Worm (Caenorhabditis elegans) whole organism, L3 larva: Measurements from ENCODE around the gene smf-1.

ENCODE experiments used
- elt-3 ChIP-seq, 3 experiments: fragments of 150-350 bp in 1 of 3; sonication (generic microtip) in 2 of 3; optimal IDR thresholded peaks; 2 replicates in 2 of 3; 4 replicates in 1 of 3; lab custom pipeline; 2014 to 2017; ENCODE audit warnings: missing biosample characterization in 3 of 3, missing genetic modification characterization in 3 of 3
- fkh-10 ChIP-seq: sonication (generic microtip); optimal IDR thresholded peaks from 2 replicates; lab custom pipeline; 2017; ENCODE audit warnings: missing biosample characterization, missing genetic modification reagents, missing genetic modification characterization
- nfya-1 ChIP-seq: sonication (generic microtip); optimal IDR thresholded peaks from 2 replicates; lab custom pipeline; 2017; ENCODE audit warnings: missing genetic modification characterization, mild to moderate bottlenecking, missing compliant biosample characterization, antibody characterized with exemption, moderate library complexity; ENCODE audit not compliant: insufficient read depth
- pha-4 ChIP-seq: fragments of 150-350 bp; optimal IDR thresholded peaks from 2 replicates; lab custom pipeline; 2014; ENCODE audit warnings: missing biosample characterization, missing genetic modification reagents, missing genetic modification characterization
- pqm-1 ChIP-seq: fragments of 150-350 bp; optimal IDR thresholded peaks from 2 replicates; lab custom pipeline; 2017; ENCODE audit warnings: missing biosample characterization, missing genetic modification characterization, inconsistent platforms
- skn-1 ChIP-seq: fragments of 150-350 bp; optimal IDR thresholded peaks from 2 replicates; lab custom pipeline; 2014; ENCODE audit warnings: missing biosample characterization, missing genetic modification characterization
- snpc-4 ChIP-seq: fragments of 150-350 bp; optimal IDR thresholded peaks from 2 replicates; lab custom pipeline; 2014; ENCODE audit warnings: missing biosample characterization, missing genetic modification characterization
- tbx-2 ChIP-seq: sonication (generic microtip); optimal IDR thresholded peaks from 2 replicates; lab custom pipeline; 2016; ENCODE audit warnings: mild to moderate bottlenecking, missing genetic modification characterization, missing compliant biosample characterization

DNA sequence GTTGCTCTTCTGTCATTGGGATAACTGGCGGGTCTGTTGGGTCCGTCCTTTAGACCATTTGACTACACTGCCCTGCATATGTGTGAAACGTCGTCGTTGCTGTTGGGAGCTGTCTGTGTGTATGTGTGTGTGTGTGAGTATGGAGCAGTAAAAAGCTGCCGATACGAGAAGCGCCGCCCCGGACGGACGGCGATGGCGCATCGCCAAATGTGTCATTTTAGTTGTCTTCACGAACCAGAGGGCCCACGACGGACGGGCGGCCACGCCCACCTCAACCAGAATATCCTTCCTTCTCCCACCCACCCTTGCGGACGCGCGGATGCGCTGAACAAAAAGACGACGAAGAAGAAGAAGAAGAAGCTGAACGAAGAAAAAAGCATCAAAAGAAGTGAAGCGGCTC is 20.6 kb downstream of the smf-1 start, which contains the start of gene acr-2:
- TF ChIP-seq nfya-1 (tag; lab: Kevin White, UChicago) (peak; percentile 27), pha-4 (tag; lab: Kevin White, UChicago) (no peak), elt-3 (tag; optimal IDR thresholded peaks at IDR 0.05; lab: Kevin White, UChicago) (no peak), fkh-10 (GFP tag; lab: Kevin White, UChicago) (no peak), tbx-2 (no peak), skn-1 (tag; lab: Kevin White, UChicago) (no peak), pqm-1 (tag; lab: Kevin White, UChicago) (no peak), snpc-4 (no peak)
